Fruit fly (Drosophila melanogaster) whole organism, embryonic: ENCODE data around the gene CG16984.

Source experiments
- Atf6 ChIP-seq: fragments of 200-800 bp; sonication (Bioruptor generic); IDR thresholded peaks from 2 replicates; pipeline ENCODE4 v1.3.6; 2022; ENCODE audit warnings: missing biosample characterization, missing genetic modification characterization
- C15 ChIP-seq: fragments of 200-800 bp; sonication (Bioruptor generic); IDR thresholded peaks from 3 replicates; pipeline ENCODE4 v1.3.6; 2022; ENCODE audit warnings: missing biosample characterization, missing genetic modification characterization
- CG10431 ChIP-seq: fragments of 200-800 bp; sonication (Bioruptor generic); optimal IDR thresholded peaks from 3 replicates; lab custom pipeline; 2018; ENCODE audit warnings: missing biosample characterization, mild to moderate bottlenecking, missing genetic modification characterization
- CG11456 ChIP-seq: fragments of 200-800 bp; sonication (Bioruptor generic); IDR thresholded peaks from 3 replicates; pipeline ENCODE4 v1.3.6; 2022; ENCODE audit warnings: missing biosample characterization, missing genetic modification characterization
- CG11723 ChIP-seq: fragments of 200-800 bp; sonication (Bioruptor generic); optimal IDR thresholded peaks from 2 replicates; lab custom pipeline; 2017; ENCODE audit warnings: missing biosample characterization, mild to moderate bottlenecking, missing genetic modification characterization
- CG12391 ChIP-seq: fragments of 200-800 bp; sonication (Bioruptor generic); optimal IDR thresholded peaks from 3 replicates; lab custom pipeline; 2018; ENCODE audit warnings: missing biosample characterization, mild to moderate bottlenecking, missing genetic modification characterization, moderate library complexity
- CG12744 ChIP-seq: fragments of 200-800 bp; sonication (Bioruptor generic); optimal IDR thresholded peaks from 2 replicates; lab custom pipeline; 2016; ENCODE audit warnings: missing biosample characterization, missing genetic modification characterization
- CG13424 ChIP-seq: fragments of 200-800 bp; sonication (Bioruptor generic); optimal IDR thresholded peaks from 2 replicates; lab custom pipeline; 2019; ENCODE audit warnings: missing biosample characterization, mild to moderate bottlenecking, missing genetic modification characterization, moderate library complexity
- CG13894 ChIP-seq: fragments of 200-800 bp; sonication (Bioruptor generic); optimal IDR thresholded peaks from 3 replicates; lab custom pipeline; 2018; ENCODE audit warnings: missing biosample characterization, mild to moderate bottlenecking, missing genetic modification characterization, moderate library complexity
- CG14710 ChIP-seq: fragments of 200-800 bp; sonication (Bioruptor generic); optimal IDR thresholded peaks from 3 replicates; lab custom pipeline; 2019; ENCODE audit warnings: missing biosample characterization, mild to moderate bottlenecking, missing genetic modification characterization, moderate library complexity
- CG16779 ChIP-seq: fragments of 200-800 bp; sonication (Bioruptor generic); IDR thresholded peaks from 2 replicates; pipeline ENCODE4 v1.3.6; 2022; ENCODE audit warnings: missing biosample characterization, missing genetic modification characterization
- CG17328 ChIP-seq: fragments of 200-800 bp; sonication (Bioruptor generic); IDR thresholded peaks from 2 replicates; pipeline ENCODE4 v1.3.6; 2022; ENCODE audit warnings: missing biosample characterization, missing genetic modification characterization
- CG17359 ChIP-seq: fragments of 200-800 bp; sonication (Bioruptor generic); optimal IDR thresholded peaks from 3 replicates; lab custom pipeline; 2018; ENCODE audit warnings: missing biosample characterization, mild to moderate bottlenecking, missing genetic modification characterization, moderate library complexity
- CG17802 ChIP-seq: fragments of 200-800 bp; sonication (Bioruptor generic); optimal IDR thresholded peaks from 2 replicates; lab custom pipeline; 2018; ENCODE audit warnings: missing biosample characterization, mild to moderate bottlenecking, missing genetic modification characterization, moderate library complexity
- CG2129 ChIP-seq: fragments of 200-800 bp; sonication (Bioruptor generic); IDR thresholded peaks from 2 replicates; pipeline ENCODE4 v1.3.6; 2022; ENCODE audit warnings: missing biosample characterization, missing genetic modification characterization; ENCODE audit not compliant: partially characterized antibody
- CG2712 ChIP-seq: fragments of 200-800 bp; optimal IDR thresholded peaks from 3 replicates; lab custom pipeline; 2019; ENCODE audit warnings: missing biosample characterization, mild to moderate bottlenecking, missing genetic modification characterization, moderate library complexity
- CG34376 ChIP-seq: fragments of 200-800 bp; sonication (Bioruptor generic); optimal IDR thresholded peaks from 2 replicates; lab custom pipeline; 2018; ENCODE audit warnings: missing biosample characterization, mild to moderate bottlenecking, missing genetic modification characterization
- CG34422 ChIP-seq: fragments of 200-800 bp; sonication (Bioruptor generic); IDR thresholded peaks from 3 replicates; pipeline ENCODE4 v1.3.6; 2022; ENCODE audit warnings: missing biosample characterization, missing genetic modification characterization
- CG3726 ChIP-seq: fragments of 200-800 bp; sonication (Bioruptor generic); IDR thresholded peaks from 3 replicates; pipeline ENCODE4, ENCODE4 v1.3.6; 2022; ENCODE audit warnings: missing biosample characterization, missing genetic modification characterization
- CG43689 ChIP-seq: fragments of 200-800 bp; sonication (Bioruptor generic); IDR thresholded peaks from 2 replicates; pipeline ENCODE4 v1.3.6; 2022; ENCODE audit warnings: missing biosample characterization, missing genetic modification characterization
- CG4854 ChIP-seq: fragments of 200-800 bp; sonication (Bioruptor generic); optimal IDR thresholded peaks from 2 replicates; lab custom pipeline; 2016; ENCODE audit warnings: missing biosample characterization, missing genetic modification characterization, inconsistent platforms
- CG6765 ChIP-seq: fragments of 200-800 bp; sonication (Bioruptor generic); optimal IDR thresholded peaks from 3 replicates; lab custom pipeline; 2017; ENCODE audit warnings: missing biosample characterization, mild to moderate bottlenecking, missing genetic modification characterization
- CG7786 ChIP-seq: fragments of 200-800 bp; sonication (Bioruptor generic); optimal IDR thresholded peaks from 2 replicates; lab custom pipeline; 2016; ENCODE audit warnings: missing biosample characterization, missing genetic modification characterization
- CG8281 ChIP-seq: fragments of 200-800 bp; sonication (Bioruptor generic); optimal IDR thresholded peaks from 2 replicates; lab custom pipeline; 2018; ENCODE audit warnings: missing biosample characterization, mild to moderate bottlenecking, missing genetic modification characterization, moderate library complexity
- CG8478 ChIP-seq: fragments of >200 bp; optimal IDR thresholded peaks from 2 replicates; lab custom pipeline; 2018
- CG9932 ChIP-seq: fragments of 200-800 bp; sonication (Bioruptor generic); IDR thresholded peaks from 2 replicates; pipeline ENCODE4 v1.3.6; 2022; ENCODE audit warnings: missing biosample characterization, missing genetic modification characterization
- D19A ChIP-seq: fragments of 200-800 bp; optimal IDR thresholded peaks from 3 replicates; lab custom pipeline; 2019; ENCODE audit warnings: missing biosample characterization, mild to moderate bottlenecking, missing genetic modification characterization, moderate library complexity
- E2f1 ChIP-seq: fragments of 200-800 bp; sonication (Bioruptor generic); IDR thresholded peaks from 2 replicates; pipeline ENCODE4 v1.3.6; 2022; ENCODE audit warnings: missing biosample characterization, missing genetic modification characterization
- Hmx ChIP-seq: fragments of 200-800 bp; sonication (Bioruptor generic); optimal IDR thresholded peaks from 2 replicates; lab custom pipeline; 2016; ENCODE audit warnings: missing biosample characterization, missing genetic modification characterization
- Mad ChIP-seq: fragments of 200-800 bp; sonication (Bioruptor generic); optimal IDR thresholded peaks from 2 replicates; lab custom pipeline; 2016; ENCODE audit warnings: missing biosample characterization, missing genetic modification characterization
- Six4 ChIP-seq: fragments of 200-800 bp; sonication (Bioruptor generic); optimal IDR thresholded peaks from 2 replicates; lab custom pipeline; 2016; ENCODE audit warnings: missing biosample characterization, missing genetic modification characterization
- Sox102F ChIP-seq: fragments of 200-800 bp; sonication (Bioruptor generic); optimal IDR thresholded peaks from 2 replicates; lab custom pipeline; 2018; ENCODE audit warnings: missing biosample characterization, mild to moderate bottlenecking, missing genetic modification characterization, moderate library complexity
- Vsx1 ChIP-seq: fragments of 200-800 bp; sonication (Bioruptor generic); optimal IDR thresholded peaks from 2 replicates; lab custom pipeline; 2017; ENCODE audit warnings: missing biosample characterization, mild to moderate bottlenecking, missing genetic modification characterization, missing genetic modification reagents
- Xbp1 ChIP-seq: fragments of 200-800 bp; sonication (Bioruptor generic); optimal IDR thresholded peaks from 3 replicates; lab custom pipeline; 2016; ENCODE audit warnings: missing biosample characterization, mild to moderate bottlenecking, missing genetic modification characterization
- al ChIP-seq: fragments of 200-800 bp; sonication (Bioruptor generic); IDR thresholded peaks from 2 replicates; pipeline ENCODE4 v1.3.6; 2022; ENCODE audit warnings: missing biosample characterization, missing genetic modification characterization
- amos ChIP-seq: fragments of 200-800 bp; sonication (Bioruptor generic); IDR thresholded peaks from 2 replicates; pipeline ENCODE4 v1.3.6; 2022; ENCODE audit warnings: missing biosample characterization, missing genetic modification characterization; ENCODE audit not compliant: partially characterized antibody
- bsh ChIP-seq, 2 experiments: fragments of 200-800 bp; sonication (Bioruptor generic); optimal IDR thresholded peaks; 2 replicates each; lab custom pipeline; 2017 to 2018; ENCODE audit warnings: mild to moderate bottlenecking in 2 of 2, missing biosample characterization in 2 of 2, missing genetic modification characterization in 2 of 2, moderate library complexity in 1 of 2
- cato ChIP-seq: fragments of 200-800 bp; sonication (Bioruptor generic); optimal IDR thresholded peaks from 2 replicates; lab custom pipeline; 2016; ENCODE audit warnings: missing biosample characterization, missing genetic modification characterization, borderline replicate concordance
- gcm ChIP-seq: fragments of 200-800 bp; sonication (Bioruptor generic); optimal IDR thresholded peaks from 2 replicates; lab custom pipeline; 2019; ENCODE audit warnings: missing biosample characterization, mild to moderate bottlenecking, missing genetic modification characterization, moderate library complexity
- gem ChIP-seq: fragments of 200-800 bp; sonication (Bioruptor generic); optimal IDR thresholded peaks from 2 replicates; lab custom pipeline; 2019; ENCODE audit warnings: missing biosample characterization, mild to moderate bottlenecking, missing genetic modification characterization, moderate library complexity
- gsb ChIP-seq: fragments of 200-800 bp; sonication (Bioruptor generic); IDR thresholded peaks from 2 replicates; pipeline ENCODE4 v1.3.6; 2022; ENCODE audit warnings: missing biosample characterization, missing genetic modification characterization
- hbn ChIP-seq: fragments of 200-800 bp; sonication (Bioruptor generic); IDR thresholded peaks from 2 replicates; pipeline ENCODE4 v1.3.6; 2022; ENCODE audit warnings: missing biosample characterization, missing genetic modification characterization; ENCODE audit not compliant: partially characterized antibody
- ken ChIP-seq: fragments of 200-800 bp; sonication (Bioruptor generic); IDR thresholded peaks from 3 replicates; pipeline ENCODE4 v1.3.6; 2022; ENCODE audit warnings: missing biosample characterization, missing genetic modification characterization
- klu ChIP-seq: fragments of 200-800 bp; sonication (Bioruptor generic); IDR thresholded peaks from 2 replicates; pipeline ENCODE4 v1.3.6; 2022; ENCODE audit warnings: missing biosample characterization, missing genetic modification characterization
- lov ChIP-seq, 2 experiments: fragments of 200-800 bp in 1 of 2; fragments of >200 bp in 1 of 2; sonication (Bioruptor generic) in 1 of 2; IDR thresholded peaks in 1 of 2; optimal IDR thresholded peaks in 1 of 2; 2 replicates in 1 of 2; 3 replicates in 1 of 2; pipeline versions ENCODE4 v1.3.6 to Lab custom; 2017 to 2022; ENCODE audit warnings: missing biosample characterization in 1 of 2, missing genetic modification characterization in 1 of 2
- odd ChIP-seq: fragments of 200-800 bp; sonication (Bioruptor generic); optimal IDR thresholded peaks from 2 replicates; lab custom pipeline; 2017; ENCODE audit warnings: missing biosample characterization, mild to moderate bottlenecking, missing genetic modification characterization
- so ChIP-seq: fragments of 200-800 bp; sonication (Bioruptor generic); IDR thresholded peaks from 3 replicates; pipeline ENCODE4 v1.3.6; 2022; ENCODE audit warnings: missing biosample characterization, missing genetic modification characterization
- trh ChIP-seq: fragments of 200-800 bp; sonication (Bioruptor generic); optimal IDR thresholded peaks from 2 replicates; lab custom pipeline; 2016; ENCODE audit warnings: missing biosample characterization, missing genetic modification characterization
- ttk ChIP-seq: fragments of 200-800 bp; sonication (Bioruptor generic); IDR thresholded peaks from 2 replicates; pipeline ENCODE4 v2.1.2; 2022; ENCODE audit warnings: missing biosample characterization, missing genetic modification characterization
- vfl ChIP-seq: fragments of 200-800 bp; sonication (Bioruptor generic); optimal IDR thresholded peaks from 2 replicates; lab custom pipeline; 2016; ENCODE audit warnings: missing biosample characterization, missing genetic modification characterization
- zen ChIP-seq: fragments of 200-800 bp; sonication (Bioruptor generic); optimal IDR thresholded peaks from 3 replicates; lab custom pipeline; 2018; ENCODE audit warnings: missing biosample characterization, mild to moderate bottlenecking, missing genetic modification characterization, moderate library complexity

The CG16984 gene

DNA sequence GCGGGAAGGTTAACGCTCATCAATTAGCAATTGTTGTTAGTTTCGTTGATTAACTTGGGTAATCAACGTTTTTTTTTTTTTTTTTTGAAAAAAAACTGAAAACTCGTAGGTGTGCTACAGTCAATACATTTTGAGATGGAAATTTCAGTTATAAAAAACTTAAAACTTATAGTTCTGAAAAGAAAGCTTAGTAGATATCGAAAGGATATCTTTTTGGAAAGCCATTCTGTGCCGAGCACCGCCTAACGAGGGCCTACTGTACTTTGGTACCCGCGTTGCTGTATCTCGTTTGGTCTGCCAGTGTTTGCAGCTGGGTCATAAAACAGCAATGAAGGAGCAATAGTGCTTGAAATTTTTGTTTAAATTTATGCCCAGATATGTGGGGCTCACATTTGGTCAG, 23.6 kb upstream of the CG16984 start (continued):
- TF ChIP-seq CG17359 (tag; lab: Kevin White, UChicago) (peak; percentile 29), gem (tag; lab: Kevin White, UChicago) (peak; percentile 35), CG10431 (GFP tag; lab: Kevin White, UChicago) (no peak), odd (no peak), CG12744 (no peak), Sox102F (peak; percentile 40), E2f1 (peak; percentile 37; the same call in 1 of the 2 replicates), CG8281 (no peak), hbn (GFP tag; lab: Robert Waterston, UW) (no peak), zen (tag; lab: Kevin White, UChicago) (no peak), so (GFP tag; lab: Robert Waterston, UW) (no peak), CG6765 (GFP tag; lab: Kevin White, UChicago) (no peak), klu (GFP tag; lab: Robert Waterston, UW) (no peak), CG12391 (tag; lab: Kevin White, UChicago) (no peak), ken (GFP tag; lab: Robert Waterston, UW) (0 out of 3 replicates have a peak, but pooled peaks have one; percentile 40), CG13894 (tag; lab: Kevin White, UChicago) (no peak), CG3726 (no peak), C15 (GFP tag; lab: Robert Waterston, UW) (no peak), CG8478 (lab: Kevin White, UChicago) (no peak), CG43689 (no peak), CG2129 (GFP tag; lab: Robert Waterston, UW) (no peak), D19A (tag; lab: Kevin White, UChicago) (no peak), CG14710 (tag; lab: Kevin White, UChicago) (no peak), gsb (GFP tag; lab: Robert Waterston, UW) (no peak), Six4 (no peak), Xbp1 (peak; percentile 0), gcm (GFP tag; lab: Kevin White, UChicago) (no peak), amos (GFP tag; lab: Robert Waterston, UW) (no peak), Hmx (GFP tag; lab: Kevin White, UChicago) (no peak), CG2712 (tag; lab: Kevin White, UChicago) (no peak), CG9932 (GFP tag; lab: Robert Waterston, UW) (0 out of 2 replicates have a peak, but pooled peaks have one; percentile 37), vfl (GFP tag; lab: Kevin White, UChicago) (no peak), CG17328 (GFP tag; lab: Robert Waterston, UW) (no peak), al (GFP tag; lab: Robert Waterston, UW) (no peak), CG7786 (no peak), CG4854 (GFP tag; lab: Kevin White, UChicago) (no peak), CG11456 (0 out of 3 replicates have a peak, but pooled peaks have one; percentile 72), lov (optimal IDR thresholded peaks at IDR 0.05; lab: Kevin White, UChicago) (no peak), lov (GFP tag; IDR thresholded peaks at IDR 0.05; lab: Robert Waterston, UW) (0 out of 3 replicates have a peak, but pooled peaks have one; percentile 5), bsh (GFP tag; optimal IDR thresholded peaks at IDR 0.05; lab: Kevin White, UChicago) (no peak), cato (no peak), CG17802 (tag; lab: Kevin White, UChicago) (no peak), CG11723 (GFP tag; lab: Kevin White, UChicago) (no peak), CG34376 (GFP tag; lab: Kevin White, UChicago) (no peak), Atf6 (GFP tag; lab: Robert Waterston, UW) (no peak), trh (GFP tag; lab: Kevin White, UChicago) (no peak), CG16779 (GFP tag; lab: Robert Waterston, UW) (no peak), ttk (GFP tag; lab: Robert Waterston, UW) (peak; percentile 68), CG13424 (tag; lab: Kevin White, UChicago) (no peak), Mad (GFP tag; lab: Kevin White, UChicago) (no peak), CG34422 (GFP tag; lab: Robert Waterston, UW) (0 out of 3 replicates have a peak, but pooled peaks have one; percentile 19), Vsx1 (GFP tag; lab: Kevin White, UChicago) (no peak)
